Fruit fly (Drosophila melanogaster): Measurements from ENCODE around the gene CG15803.

CG15803 gene

dm6 chr3R:18310766-18311367 is 49.7 kb downstream of the CG15803 start (continued):
- no peak for TF ChIP-seq Lpt (GFP tag; optimal IDR thresholded peaks at IDR 0.05)
- TF ChIP-seq CG11294 (GFP tag; IDR thresholded peaks at IDR 0.05): no peak
- TF ChIP-seq CG6792 (GFP tag; optimal IDR thresholded peaks at IDR 0.05): peak; percentile 23
- peak; percentile 8 for TF ChIP-seq Smox (GFP tag; optimal IDR thresholded peaks at IDR 0.05)
- no peak for TF ChIP-seq Sox15 (GFP tag; optimal IDR thresholded peaks at IDR 0.05)
- peak; percentile 47; the same call in 2 of the 3 replicates for TF ChIP-seq eg (GFP tag; IDR thresholded peaks at IDR 0.05)
- peak; percentile 23 for TF ChIP-seq acj6 (GFP tag; optimal IDR thresholded peaks at IDR 0.05)
- peak; percentile 26 for TF ChIP-seq Eip78C (GFP tag)
- TF ChIP-seq CG16779 (tag; optimal IDR thresholded peaks at IDR 0.05): no peak

- no peak for TF ChIP-seq Sox15 (GFP tag; optimal IDR thresholded peaks at IDR 0.05)
- TF ChIP-seq Smox (GFP tag; optimal IDR thresholded peaks at IDR 0.05): no peak
- TF ChIP-seq CG6854 (GFP tag; optimal IDR thresholded peaks at IDR 0.05): peak; percentile 14
- TF ChIP-seq Blimp-1 (GFP tag; optimal IDR thresholded peaks at IDR 0.05): peak; percentile 40
- no peak for TF ChIP-seq CG8632 (GFP tag; optimal IDR thresholded peaks at IDR 0.05)
- peak; percentile 61 for TF ChIP-seq Eip78C (GFP tag)
- no peak for TF ChIP-seq CG10669 (GFP tag; optimal IDR thresholded peaks at IDR 0.05)
Measured at dm6 chr3R:18309910-18310309, 50.6 kb downstream of the CG15803 start.

- TF ChIP-seq CG1621 (tag; optimal IDR thresholded peaks at IDR 0.05) (no peak), ss (GFP tag; optimal IDR thresholded peaks at IDR 0.05) (no peak), CG3032 (tag; optimal IDR thresholded peaks at IDR 0.05) (no peak), Eip93F (GFP tag; optimal IDR thresholded peaks at IDR 0.05) (no peak), CG11902 (GFP tag; optimal IDR thresholded peaks at IDR 0.05) (no peak), CG8119 (GFP tag; IDR thresholded peaks at IDR 0.05) (no peak), Eip78C (GFP tag) (no peak), CG6163 (GFP tag; IDR thresholded peaks at IDR 0.05) (no peak), svp (GFP tag) (no peak), Eip75B (GFP tag; optimal IDR thresholded peaks at IDR 0.05) (no peak), Sox14 (GFP tag; optimal IDR thresholded peaks at IDR 0.05) (no peak), cyc (GFP tag; optimal IDR thresholded peaks at IDR 0.05) (no peak), CG9139 (GFP tag; optimal IDR thresholded peaks at IDR 0.05) (no peak), salr (GFP tag; optimal IDR thresholded peaks at IDR 0.05) (no peak), CG6808 (GFP tag; optimal IDR thresholded peaks at IDR 0.05) (no peak), Sox102F (GFP tag; optimal IDR thresholded peaks at IDR 0.05) (no peak), Hr39 (GFP tag; optimal IDR thresholded peaks at IDR 0.05) (no peak), CG6792 (GFP tag; optimal IDR thresholded peaks at IDR 0.05) (no peak), fd85E (GFP tag; optimal IDR thresholded peaks at IDR 0.05) (no peak), lz (GFP tag; optimal IDR thresholded peaks at IDR 0.05) (no peak)
Measured at dm6 chr3R:18302749-18303148, 57.8 kb downstream of the CG15803 start, which contains the start of gene CG7126. CG7126 (minus strand) TSS chr3R:18302849.

- no peak for TF ChIP-seq Sox15 (GFP tag; optimal IDR thresholded peaks at IDR 0.05)
- TF ChIP-seq CG11294 (GFP tag; IDR thresholded peaks at IDR 0.05): no peak
- TF ChIP-seq CG8632 (GFP tag; optimal IDR thresholded peaks at IDR 0.05): no peak
- TF ChIP-seq Gug (GFP tag; IDR thresholded peaks at IDR 0.05): no peak
Measured at dm6 chr3R:18301569-18301968, 59.0 kb downstream of the CG15803 start, which contains the start of gene Polr1E. Polr1E (minus strand) TSS chr3R:18301728.

dm6 chr3R:18298900-18299321 is 61.6 kb downstream of the CG15803 start, which contains the start of gene Dlc90F:
Dlc90F (plus strand) TSS chr3R:18299229.
- TF ChIP-seq Eip93F (GFP tag; optimal IDR thresholded peaks at IDR 0.05): no peak
- TF ChIP-seq acj6 (GFP tag; optimal IDR thresholded peaks at IDR 0.05): no peak
- peak; percentile 17 for TF ChIP-seq Hr38 (GFP tag; optimal IDR thresholded peaks at IDR 0.05)
- peak; percentile 50; the same call in 2 of the 3 replicates for TF ChIP-seq CG8119 (GFP tag; IDR thresholded peaks at IDR 0.05)
- TF ChIP-seq CG10669 (GFP tag; optimal IDR thresholded peaks at IDR 0.05): no peak
- TF ChIP-seq Blimp-1 (GFP tag; optimal IDR thresholded peaks at IDR 0.05): peak; percentile 16
- peak; percentile 79 for TF ChIP-seq lz (GFP tag; optimal IDR thresholded peaks at IDR 0.05)
- peak; percentile 33 for TF ChIP-seq CG1621 (tag; optimal IDR thresholded peaks at IDR 0.05)
- TF ChIP-seq pdm3 (GFP tag; optimal IDR thresholded peaks at IDR 0.05): peak; percentile 77
- TF ChIP-seq OdsH (GFP tag; optimal IDR thresholded peaks at IDR 0.05): peak; percentile 76
- TF ChIP-seq CG15336 (GFP tag; IDR thresholded peaks at IDR 0.05): 0 out of 2 replicates have a peak, but pooled peaks have one; percentile 24
- peak; percentile 84 for TF ChIP-seq CG31627 (GFP tag; optimal IDR thresholded peaks at IDR 0.05)
- peak; percentile 70 for TF ChIP-seq Ets21C (GFP tag; optimal IDR thresholded peaks at IDR 0.05)
- TF ChIP-seq net (GFP tag; optimal IDR thresholded peaks at IDR 0.05): no peak
- TF ChIP-seq Sox14 (GFP tag; optimal IDR thresholded peaks at IDR 0.05): peak; percentile 77
- TF ChIP-seq CG16779 (tag; optimal IDR thresholded peaks at IDR 0.05): no peak
- TF ChIP-seq esn (GFP tag; optimal IDR thresholded peaks at IDR 0.05): peak; percentile 71
- peak; percentile 78 for TF ChIP-seq Eip78C (GFP tag)
- TF ChIP-seq CG34406 (GFP tag; optimal IDR thresholded peaks at IDR 0.05): peak; percentile 32
- TF ChIP-seq CG8319 (GFP tag; optimal IDR thresholded peaks at IDR 0.05): peak; percentile 18
- TF ChIP-seq CG11294 (GFP tag; IDR thresholded peaks at IDR 0.05): peak; percentile 54; the same call in 1 of the 2 replicates
- peak; percentile 45 for TF ChIP-seq CG4318 (GFP tag; optimal IDR thresholded peaks at IDR 0.05)
